Worm (Caenorhabditis elegans): ENCODE results near the gene pigt-1.

- no peak for TF ChIP-seq mep-1 (tag; optimal IDR thresholded peaks at IDR 0.05)
- no peak for TF ChIP-seq ztf-11 (tag; optimal IDR thresholded peaks at IDR 0.05)
- no peak for TF ChIP-seq grh-1 (GFP tag; IDR thresholded peaks at IDR 0.05)
- no peak for TF ChIP-seq elt-3 (tag; optimal IDR thresholded peaks at IDR 0.05)
- no peak for TF ChIP-seq unc-130 (tag; optimal IDR thresholded peaks at IDR 0.05)
- TF ChIP-seq fkh-10 (GFP tag; optimal IDR thresholded peaks at IDR 0.05): no peak
- TF ChIP-seq nhr-77 (tag; optimal IDR thresholded peaks at IDR 0.05): no peak
Measured at ce11 chrV:10998797-10999196, 40.2 kb upstream of the pigt-1 start, which contains the start of gene F53B7.7.

Measured in whole organism, L1 larva.